Worm (Caenorhabditis elegans) whole organism, mixed stage, embryonic: ENCODE data around the gene K08D8.9.

ENCODE experiments used
- M03D4.4 ChIP-seq: sonication (generic microtip); optimal IDR thresholded peaks from 2 replicates; lab custom pipeline; 2017; ENCODE audit warnings: mild to moderate bottlenecking, missing genetic modification characterization, missing compliant biosample characterization
- bed-3 ChIP-seq: fragments of 200-800 bp; sonication (Bioruptor generic); optimal IDR thresholded peaks from 3 replicates; lab custom pipeline; 2018; ENCODE audit warnings: mild to moderate bottlenecking, missing genetic modification characterization, moderate library complexity, missing compliant biosample characterization
- blmp-1 ChIP-seq: fragments of 150-350 bp; optimal IDR thresholded peaks from 2 replicates; lab custom pipeline; 2014; ENCODE audit warnings: missing biosample characterization, missing genetic modification characterization
- ceh-43 ChIP-seq: fragments of 200-800 bp; sonication (Bioruptor generic); optimal IDR thresholded peaks from 2 replicates; lab custom pipeline; 2018; ENCODE audit warnings: mild to moderate bottlenecking, missing genetic modification characterization, moderate library complexity, missing compliant biosample characterization
- ceh-83 ChIP-seq: fragments of 200-800 bp; sonication (Bioruptor generic); optimal IDR thresholded peaks from 2 replicates; lab custom pipeline; 2018; ENCODE audit warnings: mild to moderate bottlenecking, missing genetic modification characterization, missing compliant biosample characterization
- ces-1 ChIP-seq: fragments of 150-350 bp; optimal IDR thresholded peaks from 2 replicates; lab custom pipeline; 2014; ENCODE audit warnings: missing biosample characterization, missing genetic modification reagents, missing genetic modification characterization
- cnd-1 ChIP-seq: fragments of 200-800 bp; sonication (Bioruptor generic); optimal IDR thresholded peaks from 2 replicates; lab custom pipeline; 2018; ENCODE audit warnings: mild to moderate bottlenecking, missing genetic modification characterization, missing compliant biosample characterization
- drap-1 ChIP-seq: fragments of 200-800 bp; sonication (Bioruptor generic); optimal IDR thresholded peaks from 3 replicates; lab custom pipeline; 2018; ENCODE audit warnings: mild to moderate bottlenecking, missing genetic modification characterization, missing compliant biosample characterization
- elt-1 ChIP-seq: sonication (generic microtip); optimal IDR thresholded peaks from 2 replicates; lab custom pipeline; 2017; ENCODE audit warnings: missing genetic modification characterization, mild to moderate bottlenecking, missing compliant biosample characterization, antibody characterized with exemption, moderate library complexity, borderline replicate concordance; ENCODE audit not compliant: insufficient read depth
- elt-3 ChIP-seq: fragments of 150-350 bp; optimal IDR thresholded peaks from 2 replicates; lab custom pipeline; 2014; ENCODE audit warnings: missing biosample characterization, missing genetic modification characterization
- flh-1 ChIP-seq: fragments of 200-800 bp; sonication (Bioruptor generic); optimal IDR thresholded peaks from 2 replicates; lab custom pipeline; 2018; ENCODE audit warnings: mild to moderate bottlenecking, missing genetic modification characterization, moderate library complexity, missing compliant biosample characterization
- hlh-1 ChIP-seq: fragments of 150-350 bp; optimal IDR thresholded peaks from 2 replicates; lab custom pipeline; 2014; ENCODE audit warnings: missing biosample characterization, missing genetic modification reagents, missing genetic modification characterization
- lin-13 ChIP-seq: fragments of 150-350 bp; optimal IDR thresholded peaks from 2 replicates; lab custom pipeline; 2014; ENCODE audit warnings: missing biosample characterization, missing genetic modification characterization
- lin-32 ChIP-seq: fragments of 200-800 bp; sonication (Bioruptor generic); optimal IDR thresholded peaks from 2 replicates; lab custom pipeline; 2018; ENCODE audit warnings: mild to moderate bottlenecking, missing genetic modification characterization, missing compliant biosample characterization
- lsy-2 ChIP-seq: fragments of 150-350 bp; optimal IDR thresholded peaks from 2 replicates; lab custom pipeline; 2014; ENCODE audit warnings: missing biosample characterization, missing genetic modification characterization
- mab-5 ChIP-seq: fragments of 150-350 bp; optimal IDR thresholded peaks from 2 replicates; lab custom pipeline; 2014; ENCODE audit warnings: missing biosample characterization, missing genetic modification characterization
- mep-1 ChIP-seq: fragments of 150-350 bp; optimal IDR thresholded peaks from 2 replicates; lab custom pipeline; 2017; ENCODE audit warnings: missing biosample characterization, missing genetic modification reagents, missing genetic modification characterization, inconsistent platforms
- mls-2 ChIP-seq: sonication (generic microtip); optimal IDR thresholded peaks from 2 replicates; lab custom pipeline; 2016; ENCODE audit warnings: mild to moderate bottlenecking, missing genetic modification characterization, moderate library complexity, missing compliant biosample characterization
- nhr-2 ChIP-seq: fragments of 150-350 bp; optimal IDR thresholded peaks from 2 replicates; lab custom pipeline; 2014; ENCODE audit warnings: missing biosample characterization, missing genetic modification characterization
- nhr-237 ChIP-seq: fragments of 150-350 bp; optimal IDR thresholded peaks from 2 replicates; lab custom pipeline; 2014; ENCODE audit warnings: missing biosample characterization, missing genetic modification characterization
- nhr-76 ChIP-seq: sonication (generic microtip); optimal IDR thresholded peaks from 2 replicates; lab custom pipeline; 2017; ENCODE audit warnings: missing biosample characterization, missing genetic modification characterization
- pha-4 ChIP-seq: fragments of 150-350 bp; optimal IDR thresholded peaks from 2 replicates; lab custom pipeline; 2018; ENCODE audit warnings: missing biosample characterization, missing genetic modification reagents, missing genetic modification characterization
- sem-2 ChIP-seq: fragments of 200-800 bp; sonication (Bioruptor generic); optimal IDR thresholded peaks from 2 replicates; lab custom pipeline; 2018; ENCODE audit warnings: mild to moderate bottlenecking, missing genetic modification characterization, missing compliant biosample characterization
- snpc-4 ChIP-seq: fragments of 150-350 bp; optimal IDR thresholded peaks from 2 replicates; lab custom pipeline; 2014; ENCODE audit warnings: missing biosample characterization, missing genetic modification characterization
- sptf-1 ChIP-seq: sonication (generic microtip); optimal IDR thresholded peaks from 2 replicates; lab custom pipeline; 2017; ENCODE audit warnings: mild to moderate bottlenecking, missing genetic modification characterization, moderate library complexity, missing compliant biosample characterization
- tbx-8 ChIP-seq: fragments of 200-800 bp; sonication (Bioruptor generic); optimal IDR thresholded peaks from 2 replicates; lab custom pipeline; 2018; ENCODE audit warnings: mild to moderate bottlenecking, missing genetic modification characterization, moderate library complexity, missing compliant biosample characterization
- unc-39 ChIP-seq: fragments of 150-350 bp; optimal IDR thresholded peaks from 2 replicates; lab custom pipeline; 2014; ENCODE audit warnings: missing biosample characterization, missing genetic modification characterization
- ztf-11 ChIP-seq: fragments of 150-350 bp; optimal IDR thresholded peaks from 2 replicates; lab custom pipeline; 2014; ENCODE audit warnings: missing biosample characterization, missing genetic modification characterization

Gene K08D8.9

ce11 chrIV:12898823-12899222 lies 669 bp upstream of the K08D8.9 start:
- TF ChIP-seq mep-1 (tag; lab: Kevin White, UChicago) (no peak), elt-3 (tag; lab: Kevin White, UChicago) (no peak)
- TF ChIP-seq, all 35 proteins: peak for 0

- TF ChIP-seq lin-13 (tag; lab: Kevin White, UChicago) (no peak), sem-2 (GFP tag; lab: Kevin White, UChicago) (no peak), nhr-237 (tag; lab: Kevin White, UChicago) (no peak), cnd-1 (tag; lab: Kevin White, UChicago) (no peak), unc-39 (tag; lab: Kevin White, UChicago) (no peak)
Measured at ce11 chrIV:12900267-12900666, 775 bp downstream of the K08D8.9 start, which contains the start of gene K08D8.10. TSS of gene K08D8.10 (plus strand) at chrIV:12900567.

- TF ChIP-seq lin-32 (GFP tag; lab: Kevin White, UChicago): no peak
- no peak for TF ChIP-seq lsy-2 (tag; lab: Kevin White, UChicago)
- TF ChIP-seq ztf-11 (tag; lab: Kevin White, UChicago): no peak
- no peak for TF ChIP-seq hlh-1 (tag; lab: Kevin White, UChicago)
- TF ChIP-seq ceh-43: no peak
- no peak for TF ChIP-seq flh-1 (GFP tag; lab: Kevin White, UChicago)
- no peak for TF ChIP-seq lin-13 (tag; lab: Kevin White, UChicago)
- TF ChIP-seq sem-2 (GFP tag; lab: Kevin White, UChicago): no peak
- TF ChIP-seq unc-39 (tag; lab: Kevin White, UChicago): no peak
- TF ChIP-seq sptf-1 (tag; lab: Kevin White, UChicago): no peak
- TF ChIP-seq cnd-1 (tag; lab: Kevin White, UChicago): no peak
Measured at ce11 chrIV:12901602-12902001, 2.1 kb downstream of the K08D8.9 start.

ce11 chrIV:12902430-12903110 lies 3.1 kb downstream of the K08D8.9 start, which contains the start of gene K08D8.2:
TSS of gene K08D8.2 (plus strand) at chrIV:12903060.
- TF ChIP-seq nhr-237 (tag; lab: Kevin White, UChicago): no peak
- TF ChIP-seq snpc-4 (tag; lab: Kevin White, UChicago): no peak
- no peak for TF ChIP-seq drap-1 (GFP tag; lab: Kevin White, UChicago)
- TF ChIP-seq mep-1 (tag; lab: Kevin White, UChicago): no peak
- no peak for TF ChIP-seq lsy-2 (tag; lab: Kevin White, UChicago)
- no peak for TF ChIP-seq cnd-1 (tag; lab: Kevin White, UChicago)
- no peak for TF ChIP-seq flh-1 (GFP tag; lab: Kevin White, UChicago)
- TF ChIP-seq tbx-8 (GFP tag; lab: Kevin White, UChicago): no peak
- no peak for TF ChIP-seq ceh-83 (GFP tag; lab: Kevin White, UChicago)
- no peak for TF ChIP-seq mab-5 (tag; lab: Kevin White, UChicago)
- TF ChIP-seq ces-1 (GFP tag; lab: Kevin White, UChicago): no peak
- no peak for TF ChIP-seq M03D4.4 (tag; lab: Kevin White, UChicago)
- TF ChIP-seq blmp-1 (tag; lab: Kevin White, UChicago): no peak
- no peak for TF ChIP-seq lin-13 (tag; lab: Kevin White, UChicago)
- no peak for TF ChIP-seq nhr-76
- no peak for TF ChIP-seq bed-3 (GFP tag; lab: Kevin White, UChicago)
- no peak for TF ChIP-seq elt-1 (tag; lab: Kevin White, UChicago)

- TF ChIP-seq ces-1 (GFP tag; lab: Kevin White, UChicago): no peak
- no peak for TF ChIP-seq unc-39 (tag; lab: Kevin White, UChicago)
- TF ChIP-seq nhr-2 (tag; lab: Kevin White, UChicago): no peak
- TF ChIP-seq pha-4 (tag; lab: Kevin White, UChicago): no peak
- TF ChIP-seq flh-1 (GFP tag; lab: Kevin White, UChicago): no peak
- TF ChIP-seq snpc-4 (tag; lab: Kevin White, UChicago): no peak
- no peak for TF ChIP-seq ceh-43
- no peak for TF ChIP-seq lin-13 (tag; lab: Kevin White, UChicago)
- no peak for TF ChIP-seq mab-5 (tag; lab: Kevin White, UChicago)
- TF ChIP-seq blmp-1 (tag; lab: Kevin White, UChicago): no peak
- no peak for TF ChIP-seq lin-32 (GFP tag; lab: Kevin White, UChicago)
- TF ChIP-seq cnd-1 (tag; lab: Kevin White, UChicago): no peak
- TF ChIP-seq mls-2 (tag; lab: Kevin White, UChicago): no peak
- TF ChIP-seq nhr-237 (tag; lab: Kevin White, UChicago): no peak
- no peak for TF ChIP-seq ceh-83 (GFP tag; lab: Kevin White, UChicago)
Measured at ce11 chrIV:12903687-12904086, 4.2 kb downstream of the K08D8.9 start.
